Fruit fly (Drosophila melanogaster) whole organism, embryonic: Measurements from ENCODE around the gene Zdhhc8.
A peak's percentile ranks its signal among the peaks of the same experiment; 100 is the strongest.

Experiments used
- Abd-B ChIP-seq: fragments of 200-800 bp; sonication (Bioruptor generic); optimal IDR thresholded peaks from 2 replicates; lab custom pipeline; 2018; ENCODE audit warnings: missing biosample characterization, mild to moderate bottlenecking, missing genetic modification characterization, moderate library complexity
- Antp ChIP-seq: fragments of 200-800 bp; sonication (Bioruptor generic); optimal IDR thresholded peaks from 3 replicates; lab custom pipeline; 2016; ENCODE audit warnings: missing biosample characterization, missing genetic modification characterization
- Asciz ChIP-seq: fragments of 200-800 bp; sonication (Bioruptor generic); optimal IDR thresholded peaks from 2 replicates; lab custom pipeline; 2017; ENCODE audit warnings: missing biosample characterization, mild to moderate bottlenecking, missing genetic modification characterization, missing genetic modification reagents
- Atf3 ChIP-seq: fragments of 200-800 bp; sonication (Bioruptor generic); optimal IDR thresholded peaks from 3 replicates; lab custom pipeline; 2016; ENCODE audit warnings: missing biosample characterization, missing genetic modification characterization
- CG10366 ChIP-seq: fragments of 200-800 bp; sonication (Bioruptor generic); IDR thresholded peaks from 2 replicates; pipeline ENCODE4 v1.3.6; 2022; ENCODE audit warnings: missing biosample characterization, missing genetic modification characterization
- CG10979 ChIP-seq: fragments of 200-800 bp; sonication (Bioruptor generic); optimal IDR thresholded peaks from 2 replicates; lab custom pipeline; 2018; ENCODE audit warnings: missing biosample characterization, mild to moderate bottlenecking, missing genetic modification characterization, moderate library complexity
- CG11504 ChIP-seq: fragments of 200-800 bp; sonication (Bioruptor generic); optimal IDR thresholded peaks from 3 replicates; lab custom pipeline; 2019; ENCODE audit warnings: missing biosample characterization, mild to moderate bottlenecking, missing genetic modification characterization, moderate library complexity
- CG13424 ChIP-seq: fragments of 200-800 bp; sonication (Bioruptor generic); optimal IDR thresholded peaks from 2 replicates; lab custom pipeline; 2019; ENCODE audit warnings: missing biosample characterization, mild to moderate bottlenecking, missing genetic modification characterization, moderate library complexity
- CG14014 ChIP-seq: fragments of 200-800 bp; sonication (Bioruptor generic); IDR thresholded peaks from 2 replicates; pipeline ENCODE4 v1.3.6; 2022; ENCODE audit warnings: missing biosample characterization, missing genetic modification characterization
- CG1603 ChIP-seq: fragments of 200-800 bp; sonication (Bioruptor generic); optimal IDR thresholded peaks from 2 replicates; lab custom pipeline; 2019; ENCODE audit warnings: missing biosample characterization, mild to moderate bottlenecking, missing genetic modification characterization, moderate library complexity
- CG17186 ChIP-seq: fragments of 200-800 bp; sonication (Bioruptor generic); optimal IDR thresholded peaks from 3 replicates; lab custom pipeline; 2017; ENCODE audit warnings: missing biosample characterization, missing genetic modification reagents, missing genetic modification characterization
- CG17359 ChIP-seq: fragments of 200-800 bp; sonication (Bioruptor generic); optimal IDR thresholded peaks from 3 replicates; lab custom pipeline; 2018; ENCODE audit warnings: missing biosample characterization, mild to moderate bottlenecking, missing genetic modification characterization, moderate library complexity
- CG18599 ChIP-seq: fragments of 200-800 bp; sonication (Bioruptor generic); optimal IDR thresholded peaks from 3 replicates; lab custom pipeline; 2017; ENCODE audit warnings: missing biosample characterization, missing genetic modification characterization, mild to moderate bottlenecking, moderate library complexity, missing genetic modification reagents
- CG2712 ChIP-seq: fragments of 200-800 bp; optimal IDR thresholded peaks from 3 replicates; lab custom pipeline; 2019; ENCODE audit warnings: missing biosample characterization, mild to moderate bottlenecking, missing genetic modification characterization, moderate library complexity
- CG2875 ChIP-seq: fragments of 200-800 bp; sonication (Bioruptor generic); optimal IDR thresholded peaks from 2 replicates; lab custom pipeline; 2017; ENCODE audit warnings: missing biosample characterization, mild to moderate bottlenecking, missing genetic modification characterization, missing genetic modification reagents
- CG31388 ChIP-seq: fragments of 200-800 bp; sonication (Bioruptor generic); optimal IDR thresholded peaks from 2 replicates; lab custom pipeline; 2016; ENCODE audit warnings: missing biosample characterization, missing genetic modification characterization
- CG3847 ChIP-seq: fragments of 200-800 bp; sonication (Bioruptor generic); IDR thresholded peaks from 2 replicates; pipeline ENCODE4 v1.3.6; 2022; ENCODE audit warnings: missing biosample characterization, missing genetic modification characterization
- CG4360 ChIP-seq: fragments of 200-800 bp; sonication (Bioruptor generic); IDR thresholded peaks from 2 replicates; pipeline ENCODE4 v1.3.6; 2022; ENCODE audit warnings: missing biosample characterization, missing genetic modification characterization
- CG6254 ChIP-seq: fragments of 200-800 bp; sonication (Bioruptor generic); optimal IDR thresholded peaks from 3 replicates; lab custom pipeline; 2017; ENCODE audit warnings: mild to moderate bottlenecking, missing biosample characterization, missing genetic modification reagents, missing genetic modification characterization
- CG8290 ChIP-seq, 3 experiments: fragments of 200-800 bp; sonication (Bioruptor generic); optimal IDR thresholded peaks; 2 replicates each; lab custom pipeline; 2016 to 2019; ENCODE audit warnings: missing biosample characterization in 3 of 3, missing genetic modification characterization in 3 of 3, mild to moderate bottlenecking in 2 of 3, moderate library complexity in 1 of 3
- CG8924 ChIP-seq: fragments of 200-800 bp; optimal IDR thresholded peaks from 3 replicates; lab custom pipeline; 2019; ENCODE audit warnings: missing biosample characterization, mild to moderate bottlenecking, missing genetic modification characterization, moderate library complexity
- CG9817 ChIP-seq: fragments of 200-800 bp; sonication (Bioruptor generic); optimal IDR thresholded peaks from 2 replicates; lab custom pipeline; 2018; ENCODE audit warnings: missing biosample characterization, mild to moderate bottlenecking, missing genetic modification characterization, moderate library complexity
- Chrac-16 ChIP-seq: fragments of 200-800 bp; sonication (Bioruptor generic); optimal IDR thresholded peaks from 3 replicates; lab custom pipeline; 2016; ENCODE audit warnings: missing biosample characterization, missing genetic modification characterization
- D19A ChIP-seq: fragments of 200-800 bp; optimal IDR thresholded peaks from 3 replicates; lab custom pipeline; 2019; ENCODE audit warnings: missing biosample characterization, mild to moderate bottlenecking, missing genetic modification characterization, moderate library complexity
- Deaf1 ChIP-seq: fragments of 200-800 bp; optimal IDR thresholded peaks from 3 replicates; lab custom pipeline; 2019; ENCODE audit warnings: missing biosample characterization, mild to moderate bottlenecking, missing genetic modification characterization, moderate library complexity
- Fer2 ChIP-seq: fragments of 200-800 bp; sonication (Bioruptor generic); optimal IDR thresholded peaks from 2 replicates; lab custom pipeline; 2018; ENCODE audit warnings: missing biosample characterization, mild to moderate bottlenecking, missing genetic modification characterization, moderate library complexity
- Fer3 ChIP-seq: fragments of 200-800 bp; sonication (Bioruptor generic); optimal IDR thresholded peaks from 2 replicates; lab custom pipeline; 2018; ENCODE audit warnings: missing biosample characterization, mild to moderate bottlenecking, missing genetic modification characterization, moderate library complexity
- HLH4C ChIP-seq: fragments of 200-800 bp; sonication (Bioruptor generic); IDR thresholded peaks from 3 replicates; pipeline ENCODE4 v1.3.6; 2022; ENCODE audit warnings: missing biosample characterization, missing genetic modification characterization; ENCODE audit not compliant: partially characterized antibody
- NC2α ChIP-seq: fragments of 200-800 bp; sonication (Bioruptor generic); optimal IDR thresholded peaks from 2 replicates; lab custom pipeline; 2016; ENCODE audit warnings: missing biosample characterization, missing genetic modification characterization
- Nf-YA ChIP-seq: fragments of 200-800 bp; sonication (Bioruptor generic); IDR thresholded peaks from 2 replicates; pipeline ENCODE4 v1.3.6; 2022; ENCODE audit warnings: missing biosample characterization, missing genetic modification characterization
- Nf-YC ChIP-seq: fragments of 200-800 bp; optimal IDR thresholded peaks from 3 replicates; lab custom pipeline; 2019; ENCODE audit warnings: missing biosample characterization, mild to moderate bottlenecking, missing genetic modification characterization, moderate library complexity
- Pdp1 ChIP-seq, 2 experiments: fragments of 200-800 bp; sonication (Bioruptor generic); optimal IDR thresholded peaks; 3 replicates each; lab custom pipeline; 2016; ENCODE audit warnings: missing biosample characterization in 2 of 2, missing genetic modification characterization in 2 of 2, mild to moderate bottlenecking in 1 of 2, moderate library complexity in 1 of 2
- Ssrp ChIP-seq: fragments of 200-800 bp; sonication (Bioruptor generic); optimal IDR thresholded peaks from 2 replicates; lab custom pipeline; 2018; ENCODE audit warnings: missing biosample characterization, mild to moderate bottlenecking, missing genetic modification characterization, moderate library complexity
- cg ChIP-seq: fragments of 200-800 bp; sonication (Bioruptor generic); optimal IDR thresholded peaks from 3 replicates; lab custom pipeline; 2019; ENCODE audit warnings: missing biosample characterization, mild to moderate bottlenecking, missing genetic modification characterization, moderate library complexity
- cwo ChIP-seq: fragments of 200-800 bp; sonication (Bioruptor generic); optimal IDR thresholded peaks from 3 replicates; lab custom pipeline; 2017; ENCODE audit warnings: missing biosample characterization, missing genetic modification characterization, mild to moderate bottlenecking, moderate library complexity, missing genetic modification reagents
- gem ChIP-seq: fragments of 200-800 bp; sonication (Bioruptor generic); optimal IDR thresholded peaks from 2 replicates; lab custom pipeline; 2019; ENCODE audit warnings: missing biosample characterization, mild to moderate bottlenecking, missing genetic modification characterization, moderate library complexity
- her ChIP-seq: fragments of 200-800 bp; sonication (Bioruptor generic); optimal IDR thresholded peaks from 2 replicates; lab custom pipeline; 2016; ENCODE audit warnings: missing biosample characterization, missing genetic modification characterization
- lab ChIP-seq: fragments of 200-800 bp; sonication (Bioruptor generic); optimal IDR thresholded peaks from 3 replicates; lab custom pipeline; 2017; ENCODE audit warnings: missing biosample characterization, missing genetic modification characterization, mild to moderate bottlenecking, moderate library complexity, missing genetic modification reagents
- nmo ChIP-seq: fragments of 200-800 bp; sonication (Bioruptor generic); optimal IDR thresholded peaks from 2 replicates; lab custom pipeline; 2018; ENCODE audit warnings: missing biosample characterization, mild to moderate bottlenecking, missing genetic modification characterization, moderate library complexity
- org-1 ChIP-seq: fragments of 200-800 bp; sonication (Bioruptor generic); optimal IDR thresholded peaks from 2 replicates; lab custom pipeline; 2017; ENCODE audit warnings: missing biosample characterization, missing genetic modification characterization
- pfk ChIP-seq: fragments of 200-800 bp; sonication (Bioruptor generic); optimal IDR thresholded peaks from 2 replicates; lab custom pipeline; 2018; ENCODE audit warnings: missing biosample characterization, mild to moderate bottlenecking, missing genetic modification characterization, moderate library complexity
- rib ChIP-seq: fragments of 200-800 bp; sonication (Bioruptor generic); IDR thresholded peaks from 2 replicates; pipeline ENCODE4 v1.3.6; 2022; ENCODE audit warnings: missing biosample characterization, missing genetic modification characterization
- shn ChIP-seq: fragments of 200-800 bp; sonication (Bioruptor generic); optimal IDR thresholded peaks from 3 replicates; lab custom pipeline; 2016; ENCODE audit warnings: missing biosample characterization, missing genetic modification characterization
- stwl ChIP-seq: fragments of 200-800 bp; sonication (Bioruptor generic); optimal IDR thresholded peaks from 3 replicates; lab custom pipeline; 2018; ENCODE audit warnings: missing biosample characterization, mild to moderate bottlenecking, missing genetic modification characterization, moderate library complexity
- tio ChIP-seq: fragments of 200-800 bp; sonication (Bioruptor generic); optimal IDR thresholded peaks from 2 replicates; lab custom pipeline; 2017; ENCODE audit warnings: missing biosample characterization, missing genetic modification characterization, inconsistent platforms
- unpg ChIP-seq: fragments of 200-800 bp; sonication (Bioruptor generic); optimal IDR thresholded peaks from 3 replicates; lab custom pipeline; 2018; ENCODE audit warnings: missing biosample characterization, mild to moderate bottlenecking, missing genetic modification characterization, moderate library complexity
- vvl ChIP-seq: fragments of 200-800 bp; sonication (Bioruptor generic); IDR thresholded peaks from 2 replicates; pipeline ENCODE4 v1.3.6; 2022; ENCODE audit warnings: missing biosample characterization, missing genetic modification characterization
- zen ChIP-seq: fragments of 200-800 bp; sonication (Bioruptor generic); optimal IDR thresholded peaks from 3 replicates; lab custom pipeline; 2018; ENCODE audit warnings: missing biosample characterization, mild to moderate bottlenecking, missing genetic modification characterization, moderate library complexity
- zfh1 ChIP-seq: fragments of 200-800 bp; sonication (Bioruptor generic); IDR thresholded peaks from 3 replicates; pipeline ENCODE4 v1.3.6; 2022; ENCODE audit warnings: missing biosample characterization, missing genetic modification characterization

Zdhhc8 gene

dm6 chrX:9350309-9350708, 5.7 kb downstream of the Zdhhc8 start (continued):
- no peak for TF ChIP-seq CG17186 (GFP tag; lab: Kevin White, UChicago)
- no peak for TF ChIP-seq CG1603 (tag; lab: Kevin White, UChicago)
- TF ChIP-seq CG6254 (GFP tag; lab: Kevin White, UChicago): peak; percentile 30
- peak; percentile 14 for TF ChIP-seq CG9817
- TF ChIP-seq CG3847: peak; percentile 42; the same call in 1 of the 2 replicates
- peak; percentile 53 for TF ChIP-seq CG17359 (tag; lab: Kevin White, UChicago)
- TF ChIP-seq lab: peak; percentile 64
- peak; percentile 25 for TF ChIP-seq Deaf1
- TF ChIP-seq CG4360 (GFP tag; lab: Robert Waterston, UW): no peak
- TF ChIP-seq zfh1 (GFP tag; lab: Robert Waterston, UW): no peak; the same call in 2 of the 3 replicates
- no peak for TF ChIP-seq stwl (tag; lab: Kevin White, UChicago)
- TF ChIP-seq HLH4C (GFP tag; lab: Robert Waterston, UW): no peak
- no peak for TF ChIP-seq Asciz (GFP tag; lab: Kevin White, UChicago)
- TF ChIP-seq CG10366 (GFP tag; lab: Robert Waterston, UW): peak; percentile 40; the same call in 1 of the 2 replicates
- TF ChIP-seq Fer3 (tag; lab: Kevin White, UChicago): peak; percentile 38
- no peak for TF ChIP-seq pfk (GFP tag; lab: Kevin White, UChicago)
- peak; percentile 71 for TF ChIP-seq CG2712 (tag; lab: Kevin White, UChicago)
- TF ChIP-seq Antp (GFP tag; lab: Kevin White, UChicago): no peak
- TF ChIP-seq Nf-YA (GFP tag; lab: Robert Waterston, UW): no peak
- peak; percentile 39 for TF ChIP-seq cwo (GFP tag; lab: Kevin White, UChicago)
- peak; percentile 16 for TF ChIP-seq Abd-B
- peak; percentile 71 for TF ChIP-seq CG11504 (tag; lab: Kevin White, UChicago)
- TF ChIP-seq CG10979 (tag; lab: Kevin White, UChicago): peak; percentile 57
- TF ChIP-seq rib (GFP tag; lab: Robert Waterston, UW): no peak
- peak; percentile 65 for TF ChIP-seq CG18599
- TF ChIP-seq unpg (GFP tag; lab: Kevin White, UChicago): peak; percentile 61
- TF ChIP-seq vvl: peak; percentile 40; the same call in 1 of the 2 replicates
- no peak for TF ChIP-seq cg
- TF ChIP-seq CG2875 (GFP tag; lab: Kevin White, UChicago): no peak
- TF ChIP-seq her (GFP tag; lab: Kevin White, UChicago): no peak
- peak; percentile 53 for TF ChIP-seq CG8924 (tag; lab: Kevin White, UChicago)
- TF ChIP-seq CG13424 (tag; lab: Kevin White, UChicago): peak; percentile 67
- peak; percentile 46 for TF ChIP-seq nmo (GFP tag; lab: Kevin White, UChicago)
- TF ChIP-seq CG14014 (GFP tag; lab: Robert Waterston, UW): peak; percentile 50; the same call in 1 of the 2 replicates
- TF ChIP-seq CG31388 (GFP tag; lab: Kevin White, UChicago): no peak
- TF ChIP-seq Chrac-16 (GFP tag; lab: Kevin White, UChicago): no peak
- TF ChIP-seq CG8290 (GFP tag; optimal IDR thresholded peaks at IDR 0.05; lab: Kevin White, UChicago): no peak
- TF ChIP-seq CG8290 (tag; optimal IDR thresholded peaks at IDR 0.05; lab: Kevin White, UChicago): no peak
- no peak for TF ChIP-seq Atf3 (GFP tag; lab: Kevin White, UChicago)
- no peak for TF ChIP-seq NC2α
- peak; percentile 7 for TF ChIP-seq Nf-YC
- TF ChIP-seq Ssrp (tag; lab: Kevin White, UChicago): peak; percentile 49
- peak; percentile 40 for TF ChIP-seq D19A
- peak; percentile 13 for TF ChIP-seq zen
- TF ChIP-seq Pdp1 (GFP tag; optimal IDR thresholded peaks at IDR 0.05; lab: Kevin White, UChicago): no peak
- TF ChIP-seq org-1 (GFP tag; lab: Kevin White, UChicago): no peak
- peak; percentile 79 for TF ChIP-seq gem (tag; lab: Kevin White, UChicago)
- no peak for TF ChIP-seq tio (GFP tag; lab: Kevin White, UChicago)
- TF ChIP-seq shn (GFP tag; lab: Kevin White, UChicago): no peak
- TF ChIP-seq Fer2 (tag; lab: Kevin White, UChicago): no peak
